Worm (Caenorhabditis elegans): ENCODE measurements around the gene M01B2.12.

The M01B2.12 gene

ce11 chrV:15264131-15264530 is at the start of gene M01B2.12:
Gene M01B2.12, minus strand, starts transcription at chrV:15264231.
- TF ChIP-seq eor-1 (tag; optimal IDR thresholded peaks at IDR 0.05), result no peak
- TF ChIP-seq nhr-76 (tag; optimal IDR thresholded peaks at IDR 0.05), result no peak
- TF ChIP-seq ceh-82 (tag; optimal IDR thresholded peaks at IDR 0.05), result no peak
- TF ChIP-seq skn-1 (tag; optimal IDR thresholded peaks at IDR 0.05), result no peak
- TF ChIP-seq R02D3.7 (tag; optimal IDR thresholded peaks at IDR 0.05), result no peak

DNA sequence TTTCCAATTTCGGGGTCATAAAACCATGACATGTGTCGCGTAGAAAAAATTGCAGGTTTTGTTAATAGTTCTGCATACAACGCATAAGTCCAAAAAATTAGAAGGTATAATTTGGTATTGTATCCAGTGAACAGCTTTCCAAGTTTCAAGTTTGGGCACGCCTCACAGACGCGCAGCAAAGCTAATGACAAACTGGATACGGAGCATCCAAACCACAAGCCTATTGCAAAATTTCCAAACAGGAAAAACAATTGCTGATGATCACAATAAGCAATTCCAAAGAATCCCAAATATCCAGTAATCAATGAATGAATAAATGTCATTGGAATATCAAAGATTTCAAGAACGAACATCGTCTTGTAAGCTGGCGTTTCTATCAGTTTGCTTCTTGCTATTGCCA is 49.5 kb upstream of the M01B2.12 start:
- TF ChIP-seq ama-1 (optimal IDR thresholded peaks at IDR 0.05), result no peak
- no peak for TF ChIP-seq egl-27 (tag; optimal IDR thresholded peaks at IDR 0.05)
- no peak for TF ChIP-seq mml-1 (tag; optimal IDR thresholded peaks at IDR 0.05)
- no peak for TF ChIP-seq lsy-12 (tag; optimal IDR thresholded peaks at IDR 0.05)
- TF ChIP-seq ztf-4 (tag; optimal IDR thresholded peaks at IDR 0.05), result no peak
- TF ChIP-seq elt-3 (tag; optimal IDR thresholded peaks at IDR 0.05), result no peak
- TF ChIP-seq nhr-25 (tag; optimal IDR thresholded peaks at IDR 0.05), result no peak
- TF ChIP-seq lin-39 (tag; optimal IDR thresholded peaks at IDR 0.05), result no peak
- TF ChIP-seq nhr-77 (tag; optimal IDR thresholded peaks at IDR 0.05), result no peak
- TF ChIP-seq lin-15B (tag; optimal IDR thresholded peaks at IDR 0.05), result no peak
- no peak for TF ChIP-seq ZK546.5 (tag; optimal IDR thresholded peaks at IDR 0.05)
- TF ChIP-seq aly-2 (tag; optimal IDR thresholded peaks at IDR 0.05), result no peak
- no peak for TF ChIP-seq tbx-2 (tag; optimal IDR thresholded peaks at IDR 0.05)
- no peak for TF ChIP-seq nhr-237 (tag; optimal IDR thresholded peaks at IDR 0.05)
- TF ChIP-seq zag-1 (tag; optimal IDR thresholded peaks at IDR 0.05), result no peak
- no peak for TF ChIP-seq unc-39 (tag; optimal IDR thresholded peaks at IDR 0.05)
- TF ChIP-seq skn-1 (tag; optimal IDR thresholded peaks at IDR 0.05), result no peak

DNA sequence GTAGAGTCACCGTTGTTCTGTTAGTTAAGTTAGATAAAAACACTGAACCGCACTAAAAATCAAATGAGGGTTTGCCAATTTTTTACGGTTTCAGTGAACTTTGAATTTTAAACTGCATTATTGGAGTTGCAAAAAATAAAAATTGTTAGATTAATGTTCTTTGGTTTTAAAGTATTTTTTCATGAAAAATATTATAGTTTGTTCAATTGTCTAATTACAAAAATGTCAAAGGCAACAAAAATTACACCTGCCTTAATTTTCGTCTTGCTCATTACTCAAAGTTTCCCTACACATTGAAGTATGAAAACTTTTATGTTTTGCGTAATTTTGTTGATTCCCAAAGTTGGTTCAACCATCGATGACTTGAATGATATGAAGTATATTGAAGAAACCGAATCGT is 46.7 kb upstream of the M01B2.12 start, which contains the start of gene irld-62:
irld-62 (plus strand) TSS at position 301 of the 400 bp plus-strand sequence.
- TF ChIP-seq egl-5 (tag; optimal IDR thresholded peaks at IDR 0.05) (no peak), unc-62 (GFP tag; optimal IDR thresholded peaks at IDR 0.05) (no peak)

DNA sequence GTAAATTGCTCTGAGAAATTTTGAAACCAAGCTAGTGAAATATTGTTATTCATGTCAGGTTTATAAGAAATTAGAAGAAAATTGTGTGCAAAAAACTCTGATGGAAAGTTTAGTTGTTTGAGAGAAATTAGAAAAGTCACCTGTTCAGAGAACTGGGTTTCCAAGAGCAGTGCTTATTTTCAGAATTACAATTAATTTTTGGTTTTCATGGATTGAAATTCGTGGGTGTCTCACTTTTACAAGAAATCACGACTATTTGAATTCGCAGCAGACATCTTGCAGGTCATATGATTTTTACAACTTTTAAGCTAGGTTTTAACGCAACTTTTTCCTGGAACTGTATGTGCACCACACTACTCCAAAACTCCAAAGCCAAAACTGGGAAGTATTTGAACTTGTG is 45.0 kb upstream of the M01B2.12 start, which contains the start of gene srz-10:
srz-10 (minus strand) TSS at position 88 of the 400 bp plus-strand sequence.
- no peak for TF ChIP-seq ceh-16 (tag; optimal IDR thresholded peaks at IDR 0.05)
- TF ChIP-seq snpc-4 (tag; optimal IDR thresholded peaks at IDR 0.05), result no peak
- TF ChIP-seq nhr-76 (tag; optimal IDR thresholded peaks at IDR 0.05), result no peak
- no peak for TF ChIP-seq nhr-11 (tag; optimal IDR thresholded peaks at IDR 0.05)
- no peak for TF ChIP-seq sea-2 (GFP tag; optimal IDR thresholded peaks at IDR 0.05)
- TF ChIP-seq mdl-1 (tag; optimal IDR thresholded peaks at IDR 0.05), result no peak
- no peak for TF ChIP-seq elt-1 (tag; optimal IDR thresholded peaks at IDR 0.05)
- TF ChIP-seq ZK546.5 (tag; optimal IDR thresholded peaks at IDR 0.05), result no peak
- TF ChIP-seq elt-2 (tag; optimal IDR thresholded peaks at IDR 0.05), result no peak
- no peak for TF ChIP-seq jun-1 (tag; optimal IDR thresholded peaks at IDR 0.05)
- no peak for TF ChIP-seq ceh-9 (tag; optimal IDR thresholded peaks at IDR 0.05)
- TF ChIP-seq ztf-11 (tag; optimal IDR thresholded peaks at IDR 0.05), result no peak
- no peak for TF ChIP-seq eor-1 (tag; optimal IDR thresholded peaks at IDR 0.05)
- no peak for TF ChIP-seq nhr-12 (tag; optimal IDR thresholded peaks at IDR 0.05)
- no peak for TF ChIP-seq pha-4 (tag; optimal IDR thresholded peaks at IDR 0.05)
- no peak for TF ChIP-seq daf-12 (tag; optimal IDR thresholded peaks at IDR 0.05)
- no peak for TF ChIP-seq zag-1 (tag; optimal IDR thresholded peaks at IDR 0.05)

- no peak for TF ChIP-seq elt-2 (tag; optimal IDR thresholded peaks at IDR 0.05)
- TF ChIP-seq ceh-16 (tag; optimal IDR thresholded peaks at IDR 0.05), result no peak
- TF ChIP-seq elt-3 (tag; optimal IDR thresholded peaks at IDR 0.05), result no peak
- no peak for TF ChIP-seq nfya-1 (tag; optimal IDR thresholded peaks at IDR 0.05; ENCODE audit: insufficient read depth)
- TF ChIP-seq mml-1 (tag; optimal IDR thresholded peaks at IDR 0.05), result no peak
- TF ChIP-seq zag-1 (tag; optimal IDR thresholded peaks at IDR 0.05), result no peak
- TF ChIP-seq lsy-12 (tag; optimal IDR thresholded peaks at IDR 0.05), result no peak
- TF ChIP-seq nhr-237 (tag; optimal IDR thresholded peaks at IDR 0.05), result no peak
- TF ChIP-seq fkh-2 (tag; optimal IDR thresholded peaks at IDR 0.05), result no peak
- TF ChIP-seq egl-5 (tag; optimal IDR thresholded peaks at IDR 0.05), result no peak
- TF ChIP-seq nhr-23 (tag; optimal IDR thresholded peaks at IDR 0.05), result no peak
- no peak for TF ChIP-seq R02D3.7 (tag; optimal IDR thresholded peaks at IDR 0.05)
- TF ChIP-seq jun-1 (tag; optimal IDR thresholded peaks at IDR 0.05), result no peak
These were observed 42.7 kb upstream of the M01B2.12 start, which contains the start of gene T26H8.4 for ce11 chrV:15306745-15307144. Gene T26H8.4, minus strand, starts transcription at chrV:15306845.
